Fruit fly (Drosophila melanogaster): ENCODE results near the gene HLH4C.

Gene HLH4C

dm6 chrX:4647316-4648046 lies at the start of gene HLH4C, which contains the start of gene mRpL30 (continued):
- peak; percentile 39 for TF ChIP-seq YL-1 (GFP tag; optimal IDR thresholded peaks at IDR 0.05)
- no peak for TF ChIP-seq CG42726 (GFP tag; IDR thresholded peaks at IDR 0.05; ENCODE audit: partially characterized antibody)
- no peak for TF ChIP-seq E2f1 (GFP tag; IDR thresholded peaks at IDR 0.05)
- peak; percentile 74; the same call in 2 of the 4 replicates for TF ChIP-seq Dll (GFP tag; IDR thresholded peaks at IDR 0.05; ENCODE audit: partially characterized antibody)
- TF ChIP-seq CG7839 (tag; optimal IDR thresholded peaks at IDR 0.05), result no peak
- no peak for TF ChIP-seq sqz (GFP tag; optimal IDR thresholded peaks at IDR 0.05)
- TF ChIP-seq slp2 (GFP tag; optimal IDR thresholded peaks at IDR 0.05), result no peak
- no peak for TF ChIP-seq HLH54F (GFP tag; optimal IDR thresholded peaks at IDR 0.05)
- no peak for TF ChIP-seq zen (tag; optimal IDR thresholded peaks at IDR 0.05)
- peak; percentile 90 for TF ChIP-seq Bgb (GFP tag; IDR thresholded peaks at IDR 0.05; ENCODE audit: partially characterized antibody)
- TF ChIP-seq CG2129 (GFP tag; IDR thresholded peaks at IDR 0.05; ENCODE audit: partially characterized antibody), result 0 out of 2 replicates have a peak, but pooled peaks have one; percentile 20
- TF ChIP-seq ap (GFP tag; IDR thresholded peaks at IDR 0.05), result no peak
- TF ChIP-seq lov (optimal IDR thresholded peaks at IDR 0.05), result no peak
- no peak for TF ChIP-seq lov (GFP tag; IDR thresholded peaks at IDR 0.05)
- peak; percentile 40 for TF ChIP-seq BEAF-32 (GFP tag; optimal IDR thresholded peaks at IDR 0.05)
- no peak for TF ChIP-seq CG30431 (GFP tag; optimal IDR thresholded peaks at IDR 0.05)
- TF ChIP-seq Rfx (GFP tag; IDR thresholded peaks at IDR 0.05), result no peak
- peak; percentile 95; the same call in 2 of the 3 replicates for TF ChIP-seq Opbp (GFP tag; IDR thresholded peaks at IDR 0.05; ENCODE audit: partially characterized antibody)
- no peak for TF ChIP-seq ham (GFP tag; IDR thresholded peaks at IDR 0.05)
- TF ChIP-seq CG31441 (GFP tag; IDR thresholded peaks at IDR 0.05), result no peak
- TF ChIP-seq ems (GFP tag; optimal IDR thresholded peaks at IDR 0.05), result no peak
- TF ChIP-seq NC2α (GFP tag; optimal IDR thresholded peaks at IDR 0.05), result no peak
- TF ChIP-seq Bteb2 (GFP tag; optimal IDR thresholded peaks at IDR 0.05), result no peak
- no peak for TF ChIP-seq CG10543 (GFP tag; optimal IDR thresholded peaks at IDR 0.05)
- no peak for TF ChIP-seq tx (GFP tag; optimal IDR thresholded peaks at IDR 0.05)
- peak; percentile 62 for TF ChIP-seq MESR4 (GFP tag; optimal IDR thresholded peaks at IDR 0.05)
- no peak for TF ChIP-seq ttk (GFP tag; IDR thresholded peaks at IDR 0.05)
- peak; percentile 81 for TF ChIP-seq sna (GFP tag; IDR thresholded peaks at IDR 0.05; ENCODE audit: partially characterized antibody)
- TF ChIP-seq grn (GFP tag; optimal IDR thresholded peaks at IDR 0.05), result no peak
- TF ChIP-seq tio (GFP tag; optimal IDR thresholded peaks at IDR 0.05), result no peak
- TF ChIP-seq tna (GFP tag; IDR thresholded peaks at IDR 0.05; ENCODE audit: partially characterized antibody), result peak; percentile 99
- peak; percentile 70 for TF ChIP-seq Doc3 (GFP tag; IDR thresholded peaks at IDR 0.05; ENCODE audit: partially characterized antibody)
- TF ChIP-seq Optix (GFP tag; IDR thresholded peaks at IDR 0.05), result no peak
- TF ChIP-seq Nf-YB (GFP tag; optimal IDR thresholded peaks at IDR 0.05), result peak; percentile 95
- TF ChIP-seq CG15514 (GFP tag; optimal IDR thresholded peaks at IDR 0.05), result no peak
- TF ChIP-seq Stat92E (GFP tag; optimal IDR thresholded peaks at IDR 0.05), result no peak
- TF ChIP-seq unc-4 (GFP tag; IDR thresholded peaks at IDR 0.05; ENCODE audit: partially characterized antibody), result peak; percentile 65
- no peak for TF ChIP-seq CG17612 (GFP tag; IDR thresholded peaks at IDR 0.05)
- peak; percentile 97 for TF ChIP-seq ato (GFP tag; IDR thresholded peaks at IDR 0.05; ENCODE audit: partially characterized antibody)
- TF ChIP-seq bbx (GFP tag; IDR thresholded peaks at IDR 0.05; ENCODE audit: partially characterized antibody), result peak; percentile 98
- no peak for TF ChIP-seq cas (GFP tag; IDR thresholded peaks at IDR 0.05)
- peak; percentile 98 for TF ChIP-seq mld (GFP tag; IDR thresholded peaks at IDR 0.05; ENCODE audit: partially characterized antibody)
- TF ChIP-seq Nf-YC (tag; optimal IDR thresholded peaks at IDR 0.05), result peak; percentile 94
- TF ChIP-seq zen2 (GFP tag; IDR thresholded peaks at IDR 0.05; ENCODE audit: partially characterized antibody), result peak; percentile 91
- no peak for TF ChIP-seq pho (GFP tag; optimal IDR thresholded peaks at IDR 0.05)
- TF ChIP-seq CG4617 (GFP tag; optimal IDR thresholded peaks at IDR 0.05; ENCODE audit: borderline replicate concordance), result peak; percentile 18
- no peak for TF ChIP-seq jing (GFP tag; optimal IDR thresholded peaks at IDR 0.05)
- TF ChIP-seq Myb (GFP tag; optimal IDR thresholded peaks at IDR 0.05), result no peak

Data from whole organism, embryonic.